Worm (Caenorhabditis elegans) whole organism, mixed stage, embryonic: ENCODE measurements around the gene utp-20.

ENCODE experiments used
- blmp-1 ChIP-seq: fragments of 150-350 bp; optimal IDR thresholded peaks from 2 replicates; lab custom pipeline; 2014; ENCODE audit warnings: missing biosample characterization, missing genetic modification characterization
- ceh-39 ChIP-seq: fragments of 150-350 bp; optimal IDR thresholded peaks from 2 replicates; lab custom pipeline; 2014; ENCODE audit warnings: missing biosample characterization, missing genetic modification characterization
- ces-1 ChIP-seq: fragments of 150-350 bp; optimal IDR thresholded peaks from 2 replicates; lab custom pipeline; 2014; ENCODE audit warnings: missing biosample characterization, missing genetic modification reagents, missing genetic modification characterization
- elt-3 ChIP-seq: fragments of 150-350 bp; optimal IDR thresholded peaks from 2 replicates; lab custom pipeline; 2014; ENCODE audit warnings: missing biosample characterization, missing genetic modification characterization
- ham-2 ChIP-seq: fragments of 200-800 bp; sonication (Bioruptor generic); optimal IDR thresholded peaks from 2 replicates; lab custom pipeline; 2018; ENCODE audit warnings: mild to moderate bottlenecking, missing genetic modification characterization, missing compliant biosample characterization
- lsy-2 ChIP-seq: fragments of 150-350 bp; optimal IDR thresholded peaks from 2 replicates; lab custom pipeline; 2014; ENCODE audit warnings: missing biosample characterization, missing genetic modification characterization
- mep-1 ChIP-seq: fragments of 150-350 bp; optimal IDR thresholded peaks from 2 replicates; lab custom pipeline; 2017; ENCODE audit warnings: missing biosample characterization, missing genetic modification reagents, missing genetic modification characterization, inconsistent platforms
- nhr-12 ChIP-seq: fragments of 150-350 bp; optimal IDR thresholded peaks from 2 replicates; lab custom pipeline; 2014; ENCODE audit warnings: missing biosample characterization, missing genetic modification characterization
- nhr-237 ChIP-seq: fragments of 150-350 bp; optimal IDR thresholded peaks from 2 replicates; lab custom pipeline; 2014; ENCODE audit warnings: missing biosample characterization, missing genetic modification characterization
- nhr-76 ChIP-seq: sonication (generic microtip); optimal IDR thresholded peaks from 2 replicates; lab custom pipeline; 2017; ENCODE audit warnings: missing biosample characterization, missing genetic modification characterization
- sem-2 ChIP-seq: fragments of 200-800 bp; sonication (Bioruptor generic); optimal IDR thresholded peaks from 2 replicates; lab custom pipeline; 2018; ENCODE audit warnings: mild to moderate bottlenecking, missing genetic modification characterization, missing compliant biosample characterization
- snpc-4 ChIP-seq: fragments of 150-350 bp; optimal IDR thresholded peaks from 2 replicates; lab custom pipeline; 2014; ENCODE audit warnings: missing biosample characterization, missing genetic modification characterization
- unc-62 ChIP-seq: fragments of 150-350 bp; optimal IDR thresholded peaks from 2 replicates; lab custom pipeline; 2014; ENCODE audit warnings: missing biosample characterization, missing genetic modification reagents, missing genetic modification characterization

ce11 chrII:6594151-6594550, 58.0 kb downstream of the utp-20 start, which contains the start of gene aipr-1:
- TF ChIP-seq snpc-4 (tag; lab: Kevin White, UChicago) (no peak), nhr-76 (tag; lab: Kevin White, UChicago) (no peak), nhr-12 (no peak), blmp-1 (tag; lab: Kevin White, UChicago) (no peak), mep-1 (tag; lab: Kevin White, UChicago) (no peak), unc-62 (no peak), ceh-39 (tag; lab: Kevin White, UChicago) (no peak), ces-1 (GFP tag; lab: Kevin White, UChicago) (no peak), nhr-237 (tag; lab: Kevin White, UChicago) (no peak), elt-3 (no peak), ham-2 (no peak), sem-2 (no peak), lsy-2 (tag; lab: Kevin White, UChicago) (no peak)
